Fruit fly (Drosophila melanogaster) whole organism, embryonic: ENCODE data around the gene CG10598.
A peak's percentile ranks its signal among the peaks of the same experiment; 100 is the strongest.

Source experiments
- Abd-B ChIP-seq: fragments of 200-800 bp; sonication (Bioruptor generic); optimal IDR thresholded peaks from 2 replicates; lab custom pipeline; 2018; ENCODE audit warnings: missing biosample characterization, mild to moderate bottlenecking, missing genetic modification characterization, moderate library complexity
- Adf1 ChIP-seq: fragments of 200-800 bp; sonication (Bioruptor generic); IDR thresholded peaks from 2 replicates; pipeline ENCODE4 v1.3.6; 2022; ENCODE audit warnings: missing biosample characterization, missing genetic modification characterization
- CG10209 ChIP-seq: fragments of 200-800 bp; sonication (Bioruptor generic); optimal IDR thresholded peaks from 3 replicates; lab custom pipeline; 2017; ENCODE audit warnings: missing biosample characterization, mild to moderate bottlenecking, missing genetic modification characterization, missing genetic modification reagents
- CG1024 ChIP-seq: fragments of 200-800 bp; sonication (Bioruptor generic); IDR thresholded peaks from 2 replicates; pipeline ENCODE4 v1.3.6; 2022; ENCODE audit warnings: missing biosample characterization, missing genetic modification characterization
- CG10321 ChIP-seq: fragments of 200-800 bp; sonication (Bioruptor generic); IDR thresholded peaks from 2 replicates; pipeline ENCODE4 v1.3.6; 2022; ENCODE audit warnings: missing biosample characterization, missing genetic modification characterization
- CG10462 ChIP-seq: fragments of 200-800 bp; sonication (Bioruptor generic); optimal IDR thresholded peaks from 2 replicates; lab custom pipeline; 2016; ENCODE audit warnings: missing biosample characterization, missing genetic modification characterization
- CG10654 ChIP-seq: fragments of 200-800 bp; sonication (Bioruptor generic); optimal IDR thresholded peaks from 2 replicates; lab custom pipeline; 2016; ENCODE audit warnings: missing biosample characterization, missing genetic modification characterization
- CG10979 ChIP-seq: fragments of 200-800 bp; sonication (Bioruptor generic); optimal IDR thresholded peaks from 2 replicates; lab custom pipeline; 2018; ENCODE audit warnings: missing biosample characterization, mild to moderate bottlenecking, missing genetic modification characterization, moderate library complexity
- CG11456 ChIP-seq: fragments of 200-800 bp; sonication (Bioruptor generic); IDR thresholded peaks from 3 replicates; pipeline ENCODE4 v1.3.6; 2022; ENCODE audit warnings: missing biosample characterization, missing genetic modification characterization
- CG11560 ChIP-seq: fragments of 200-800 bp; sonication (Bioruptor generic); IDR thresholded peaks from 3 replicates; pipeline ENCODE4 v1.3.6; 2022; ENCODE audit warnings: missing biosample characterization, missing genetic modification characterization
- CG11723 ChIP-seq: fragments of 200-800 bp; sonication (Bioruptor generic); optimal IDR thresholded peaks from 2 replicates; lab custom pipeline; 2017; ENCODE audit warnings: missing biosample characterization, mild to moderate bottlenecking, missing genetic modification characterization
- CG12104 ChIP-seq: fragments of 200-800 bp; sonication (Bioruptor generic); optimal IDR thresholded peaks from 3 replicates; lab custom pipeline; 2016; ENCODE audit warnings: missing biosample characterization, missing genetic modification characterization
- CG12155 ChIP-seq: fragments of 200-800 bp; sonication (Bioruptor generic); optimal IDR thresholded peaks from 3 replicates; lab custom pipeline; 2016; ENCODE audit warnings: missing biosample characterization, missing genetic modification characterization
- CG1233 ChIP-seq: fragments of 200-800 bp; sonication (Bioruptor generic); optimal IDR thresholded peaks from 4 replicates; lab custom pipeline; 2018; ENCODE audit warnings: missing biosample characterization, mild to moderate bottlenecking, missing genetic modification characterization
- CG12942 ChIP-seq: fragments of 200-800 bp; sonication (Bioruptor generic); optimal IDR thresholded peaks from 3 replicates; lab custom pipeline; 2016; ENCODE audit warnings: missing biosample characterization, missing genetic modification characterization
- CG14710 ChIP-seq: fragments of 200-800 bp; sonication (Bioruptor generic); optimal IDR thresholded peaks from 3 replicates; lab custom pipeline; 2019; ENCODE audit warnings: missing biosample characterization, mild to moderate bottlenecking, missing genetic modification characterization, moderate library complexity
- CG17328 ChIP-seq: fragments of 200-800 bp; sonication (Bioruptor generic); IDR thresholded peaks from 2 replicates; pipeline ENCODE4 v1.3.6; 2022; ENCODE audit warnings: missing biosample characterization, missing genetic modification characterization
- CG30020 ChIP-seq: fragments of 200-800 bp; optimal IDR thresholded peaks from 2 replicates; lab custom pipeline; 2019; ENCODE audit warnings: missing biosample characterization, mild to moderate bottlenecking, missing genetic modification characterization, moderate library complexity
- CG4404 ChIP-seq: fragments of 200-800 bp; sonication (Bioruptor generic); IDR thresholded peaks from 2 replicates; pipeline ENCODE4 v1.3.6; 2022; ENCODE audit warnings: missing biosample characterization, missing genetic modification characterization
- CG6791 ChIP-seq: fragments of 200-800 bp; sonication (Bioruptor generic); IDR thresholded peaks from 3 replicates; pipeline ENCODE4 v1.3.6; 2022; ENCODE audit warnings: missing biosample characterization, missing genetic modification characterization; ENCODE audit not compliant: partially characterized antibody
- CG6813 ChIP-seq: fragments of 200-800 bp; sonication (Bioruptor generic); optimal IDR thresholded peaks from 2 replicates; lab custom pipeline; 2017; ENCODE audit warnings: missing biosample characterization, missing genetic modification characterization, mild to moderate bottlenecking, moderate library complexity, missing genetic modification reagents
- CG7745 ChIP-seq: fragments of 200-800 bp; sonication (Bioruptor generic); optimal IDR thresholded peaks from 2 replicates; lab custom pipeline; 2018; ENCODE audit warnings: missing biosample characterization, mild to moderate bottlenecking, missing genetic modification characterization, moderate library complexity
- CG9817 ChIP-seq: fragments of 200-800 bp; sonication (Bioruptor generic); optimal IDR thresholded peaks from 2 replicates; lab custom pipeline; 2018; ENCODE audit warnings: missing biosample characterization, mild to moderate bottlenecking, missing genetic modification characterization, moderate library complexity
- CHES-1-like ChIP-seq: fragments of 200-800 bp; sonication (Bioruptor generic); optimal IDR thresholded peaks from 2 replicates; lab custom pipeline; 2016; ENCODE audit warnings: missing biosample characterization, missing genetic modification characterization
- CrebB ChIP-seq: fragments of 200-800 bp; sonication (Bioruptor generic); optimal IDR thresholded peaks from 3 replicates; lab custom pipeline; 2018; ENCODE audit warnings: missing biosample characterization, mild to moderate bottlenecking, missing genetic modification characterization
- E2f2 ChIP-seq: fragments of 200-800 bp; sonication (Bioruptor generic); IDR thresholded peaks from 2 replicates; pipeline ENCODE4 v1.3.6; 2022; ENCODE audit warnings: missing biosample characterization, missing genetic modification characterization
- ERR ChIP-seq: fragments of 200-800 bp; sonication (Bioruptor generic); optimal IDR thresholded peaks from 2 replicates; lab custom pipeline; 2016; ENCODE audit warnings: missing biosample characterization, missing genetic modification characterization
- GATAe ChIP-seq: fragments of 200-800 bp; sonication (Bioruptor generic); conservative IDR thresholded peaks from 2 replicates; pipeline ENCODE4 v1.3.6; 2022; ENCODE audit warnings: missing biosample characterization, missing genetic modification characterization
- Hsf ChIP-seq: fragments of 200-800 bp; sonication (Bioruptor generic); optimal IDR thresholded peaks from 3 replicates; lab custom pipeline; 2016; ENCODE audit warnings: missing biosample characterization, missing genetic modification characterization
- Lpt ChIP-seq: fragments of >200 bp; optimal IDR thresholded peaks from 2 replicates; lab custom pipeline; 2018; ENCODE audit warnings: missing biosample characterization, missing genetic modification characterization
- NC2β ChIP-seq: fragments of 200-800 bp; sonication (Bioruptor generic); optimal IDR thresholded peaks from 2 replicates; lab custom pipeline; 2016; ENCODE audit warnings: missing biosample characterization, missing genetic modification characterization
- Neu2 ChIP-seq: fragments of 200-800 bp; sonication (Bioruptor generic); optimal IDR thresholded peaks from 3 replicates; lab custom pipeline; 2016; ENCODE audit warnings: missing biosample characterization, missing genetic modification characterization, borderline replicate concordance
- Nf-YA ChIP-seq: fragments of 200-800 bp; sonication (Bioruptor generic); IDR thresholded peaks from 2 replicates; pipeline ENCODE4 v1.3.6; 2022; ENCODE audit warnings: missing biosample characterization, missing genetic modification characterization
- YL-1 ChIP-seq: fragments of 200-800 bp; sonication (Bioruptor generic); optimal IDR thresholded peaks from 3 replicates; lab custom pipeline; 2017; ENCODE audit warnings: missing biosample characterization, mild to moderate bottlenecking, missing genetic modification characterization
- al ChIP-seq: fragments of 200-800 bp; sonication (Bioruptor generic); IDR thresholded peaks from 2 replicates; pipeline ENCODE4 v1.3.6; 2022; ENCODE audit warnings: missing biosample characterization, missing genetic modification characterization
- ato ChIP-seq: fragments of 200-800 bp; sonication (Bioruptor generic); IDR thresholded peaks from 2 replicates; pipeline ENCODE4 v1.3.6; 2022; ENCODE audit warnings: missing biosample characterization, missing genetic modification characterization; ENCODE audit not compliant: partially characterized antibody
- cas ChIP-seq: fragments of 200-800 bp; sonication (Bioruptor generic); IDR thresholded peaks from 2 replicates; pipeline ENCODE4 v1.3.6; 2022; ENCODE audit warnings: missing biosample characterization, missing genetic modification characterization
- caup ChIP-seq: fragments of 200-800 bp; sonication (Bioruptor generic); optimal IDR thresholded peaks from 3 replicates; lab custom pipeline; 2017; ENCODE audit warnings: missing biosample characterization, mild to moderate bottlenecking, missing genetic modification characterization, moderate library complexity; ENCODE audit not compliant: severe bottlenecking
- croc ChIP-seq: fragments of 200-800 bp; sonication (Bioruptor generic); conservative IDR thresholded peaks from 3 replicates; pipeline ENCODE4 v1.3.6; 2022; ENCODE audit warnings: missing biosample characterization, missing genetic modification characterization
- fru ChIP-seq: fragments of >200 bp; optimal IDR thresholded peaks from 2 replicates; lab custom pipeline; 2017
- jing ChIP-seq: fragments of 200-800 bp; sonication (Bioruptor generic); optimal IDR thresholded peaks from 2 replicates; lab custom pipeline; 2018; ENCODE audit warnings: missing biosample characterization, mild to moderate bottlenecking, missing genetic modification characterization
- knrl ChIP-seq: fragments of 200-800 bp; sonication (Bioruptor generic); IDR thresholded peaks from 3 replicates; pipeline ENCODE4 v1.3.6; 2022; ENCODE audit warnings: missing biosample characterization, missing genetic modification characterization; ENCODE audit not compliant: partially characterized antibody
- lola ChIP-seq, 3 experiments: fragments of >200 bp in 2 of 3; fragments of 200-800 bp in 1 of 3; sonication (Bioruptor generic) in 1 of 3; optimal IDR thresholded peaks; 2 replicates each; lab custom pipeline; 2017 to 2019; ENCODE audit warnings: missing biosample characterization in 3 of 3, missing genetic modification characterization in 3 of 3, mild to moderate bottlenecking in 1 of 3, moderate library complexity in 1 of 3
- pho ChIP-seq: fragments of 200-800 bp; sonication (Bioruptor generic); optimal IDR thresholded peaks from 2 replicates; lab custom pipeline; 2016; ENCODE audit warnings: missing biosample characterization, missing genetic modification characterization
- repo ChIP-seq: fragments of 200-800 bp; sonication (Bioruptor generic); optimal IDR thresholded peaks from 2 replicates; lab custom pipeline; 2016; ENCODE audit warnings: missing biosample characterization, missing genetic modification characterization
- sens-2 ChIP-seq: fragments of 200-800 bp; sonication (Bioruptor generic); IDR thresholded peaks from 2 replicates; pipeline ENCODE4 v1.3.6; 2022; ENCODE audit warnings: missing biosample characterization, missing genetic modification characterization
- sna ChIP-seq: fragments of 200-800 bp; sonication (Bioruptor generic); IDR thresholded peaks from 2 replicates; pipeline ENCODE4 v1.3.6; 2022; ENCODE audit warnings: missing biosample characterization, missing genetic modification characterization; ENCODE audit not compliant: partially characterized antibody
- sr ChIP-seq: fragments of 200-800 bp; sonication (Bioruptor generic); IDR thresholded peaks from 3 replicates; pipeline ENCODE4 v1.3.6; 2022; ENCODE audit warnings: missing biosample characterization, missing genetic modification characterization
- stc ChIP-seq: fragments of 200-800 bp; sonication (Bioruptor generic); IDR thresholded peaks from 2 replicates; pipeline ENCODE4 v1.3.6; 2022; ENCODE audit warnings: missing biosample characterization, missing genetic modification characterization
- tgo ChIP-seq: fragments of 200-800 bp; sonication (Bioruptor generic); IDR thresholded peaks from 3 replicates; pipeline ENCODE4 v1.3.6; 2022; ENCODE audit warnings: missing biosample characterization, missing genetic modification characterization
- unpg ChIP-seq: fragments of 200-800 bp; sonication (Bioruptor generic); optimal IDR thresholded peaks from 3 replicates; lab custom pipeline; 2018; ENCODE audit warnings: missing biosample characterization, mild to moderate bottlenecking, missing genetic modification characterization, moderate library complexity

Gene CG10598

DNA sequence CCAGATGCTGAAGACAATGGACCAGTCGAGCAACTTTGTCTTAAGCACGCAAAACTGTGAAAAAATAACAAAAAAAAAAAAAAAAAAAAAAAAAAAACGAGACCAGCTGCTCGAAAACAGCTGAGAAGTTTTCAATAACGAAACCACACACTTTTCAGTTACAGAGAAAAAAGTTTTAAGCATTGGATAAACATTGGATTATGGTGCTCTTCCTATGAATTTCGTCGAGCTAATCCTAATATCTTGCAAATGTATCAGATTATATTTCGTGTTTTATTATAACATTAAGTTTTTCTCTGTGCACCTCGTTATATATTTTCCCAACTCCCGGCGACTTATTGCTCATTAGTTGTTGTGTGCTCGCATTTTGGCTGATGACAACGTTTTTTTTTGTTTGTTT lies 50.1 kb downstream of the CG10598 start (continued):
- TF ChIP-seq Neu2 (no peak), CG10654 (GFP tag; lab: Kevin White, UChicago) (no peak), Adf1 (GFP tag; lab: Robert Waterston, UW) (no peak), CG10979 (tag; lab: Kevin White, UChicago) (no peak), jing (GFP tag; lab: Kevin White, UChicago) (no peak), repo (peak; percentile 16), croc (GFP tag; lab: Robert Waterston, UW) (no peak; the same call in 2 of the 3 replicates), pho (GFP tag; lab: Kevin White, UChicago) (no peak), CG6813 (GFP tag; lab: Kevin White, UChicago) (peak; percentile 32), CG4404 (GFP tag; lab: Robert Waterston, UW) (no peak), CG1233 (GFP tag; lab: Kevin White, UChicago) (peak; percentile 43), lola (GFP tag; optimal IDR thresholded peaks at IDR 0.05; lab: Kevin White, UChicago) (no peak), stc (GFP tag; lab: Robert Waterston, UW) (peak; percentile 68), sna (GFP tag; lab: Robert Waterston, UW) (no peak), sens-2 (GFP tag; lab: Robert Waterston, UW) (no peak), NC2β (peak; percentile 0), CG12104 (GFP tag; lab: Kevin White, UChicago) (no peak), CG1024 (GFP tag; lab: Robert Waterston, UW) (no peak), GATAe (GFP tag; lab: Robert Waterston, UW) (no peak), Abd-B (peak; percentile 25), ERR (GFP tag; lab: Kevin White, UChicago) (no peak), CG10209 (GFP tag; lab: Kevin White, UChicago) (peak; percentile 30), CG17328 (peak; percentile 56), CG11560 (tag; lab: Robert Waterston, UW) (no peak), tgo (GFP tag; lab: Robert Waterston, UW) (peak; percentile 68; the same call in 2 of the 3 replicates), CG10462 (GFP tag; lab: Kevin White, UChicago) (no peak), Nf-YA (no peak), Hsf (GFP tag; lab: Kevin White, UChicago) (peak; percentile 58), YL-1 (no peak), CG12155 (GFP tag; lab: Kevin White, UChicago) (no peak), ato (GFP tag; lab: Robert Waterston, UW) (no peak), sr (GFP tag; lab: Robert Waterston, UW) (no peak), caup (GFP tag; lab: Kevin White, UChicago) (peak; percentile 24), al (GFP tag; lab: Robert Waterston, UW) (0 out of 2 replicates have a peak, but pooled peaks have one; percentile 22), E2f2 (GFP tag; lab: Robert Waterston, UW) (0 out of 2 replicates have a peak, but pooled peaks have one; percentile 32), cas (GFP tag; lab: Robert Waterston, UW) (peak; percentile 39; the same call in 1 of the 2 replicates), knrl (GFP tag; lab: Robert Waterston, UW) (no peak), unpg (GFP tag; lab: Kevin White, UChicago) (peak; percentile 57), CG11456 (0 out of 3 replicates have a peak, but pooled peaks have one; percentile 14), CG14710 (tag; lab: Kevin White, UChicago) (no peak), CG7745 (tag; lab: Kevin White, UChicago) (no peak), CG12942 (peak; percentile 5), CHES-1-like (no peak), Lpt (GFP tag; lab: Kevin White, UChicago) (no peak), CG6791 (GFP tag; lab: Robert Waterston, UW) (no peak), fru (lab: Kevin White, UChicago) (no peak), CrebB (no peak), CG30020 (tag; lab: Kevin White, UChicago) (no peak), CG10321 (GFP tag; lab: Robert Waterston, UW) (no peak), CG11723 (no peak), CG9817 (peak; percentile 35)
